Worm (Caenorhabditis elegans) whole organism, L1 larva: ENCODE measurements around the gene gmap-3.
A peak's percentile ranks its signal among the peaks of the same experiment; 100 is the strongest.

Source experiments
- C34B4.2 ChIP-seq: sonication (generic microtip); optimal IDR thresholded peaks from 2 replicates; lab custom pipeline; 2017; ENCODE audit warnings: mild to moderate bottlenecking, missing genetic modification characterization, missing compliant biosample characterization
- F16B12.6 ChIP-seq: fragments of 150-350 bp; optimal IDR thresholded peaks from 2 replicates; lab custom pipeline; 2014; ENCODE audit warnings: missing biosample characterization, missing genetic modification characterization
- Y116A8C.19 ChIP-seq: sonication (generic microtip); optimal IDR thresholded peaks from 2 replicates; lab custom pipeline; 2016; ENCODE audit warnings: missing compliant biosample characterization, missing genetic modification characterization, borderline replicate concordance
- aha-1 ChIP-seq: fragments of 150-350 bp; optimal IDR thresholded peaks from 2 replicates; lab custom pipeline; 2014; ENCODE audit warnings: missing biosample characterization, missing genetic modification characterization
- alr-1 ChIP-seq: fragments of 200-800 bp; sonication (Bioruptor generic); optimal IDR thresholded peaks from 2 replicates; lab custom pipeline; 2018; ENCODE audit warnings: borderline replicate concordance, mild to moderate bottlenecking, missing genetic modification characterization, missing compliant biosample characterization
- ama-1 ChIP-seq: fragments of 150-350 bp; optimal IDR thresholded peaks from 2 replicates; lab custom pipeline; 2014
- ceh-8 ChIP-seq: fragments of 200-800 bp; sonication (Bioruptor generic); optimal IDR thresholded peaks from 2 replicates; lab custom pipeline; 2018; ENCODE audit warnings: mild to moderate bottlenecking, missing genetic modification characterization, moderate library complexity, missing compliant biosample characterization
- ceh-88 ChIP-seq: fragments of 200-800 bp; sonication (Bioruptor generic); IDR thresholded peaks from 2 replicates; pipeline ENCODE4 v1.3.6; 2022; ENCODE audit warnings: missing genetic modification characterization, missing compliant biosample characterization
- ceh-90 ChIP-seq: sonication (generic microtip); optimal IDR thresholded peaks from 2 replicates; lab custom pipeline; 2016; ENCODE audit warnings: missing genetic modification characterization, missing compliant biosample characterization
- ces-1 ChIP-seq: fragments of 150-350 bp; optimal IDR thresholded peaks from 2 replicates; lab custom pipeline; 2014; ENCODE audit warnings: missing biosample characterization, missing genetic modification reagents, missing genetic modification characterization
- dpl-1 ChIP-seq, 3 experiments: fragments of 150-350 bp in 2 of 3; sonication (generic microtip) in 1 of 3; optimal IDR thresholded peaks; 2 replicates each; lab custom pipeline; 2014 to 2017; ENCODE audit warnings: missing biosample characterization in 3 of 3, missing genetic modification characterization in 3 of 3, missing genetic modification reagents in 3 of 3
- dsc-1 ChIP-seq: sonication (generic microtip); optimal IDR thresholded peaks from 2 replicates; lab custom pipeline; 2016; ENCODE audit warnings: mild to moderate bottlenecking, missing genetic modification characterization, missing compliant biosample characterization
- efl-1 ChIP-seq, 4 experiments: fragments of 150-350 bp; optimal IDR thresholded peaks in 3 of 4; peaks in 1 of 4; 1 replicate in 1 of 4; 2 replicates in 3 of 4; lab custom pipeline; 2014; ENCODE audit warnings: missing biosample characterization in 2 of 4, missing genetic modification characterization in 2 of 4, missing genetic modification reagents in 2 of 4
- egl-27 ChIP-seq, 2 experiments: fragments of 150-350 bp in 1 of 2; sonication (generic microtip); optimal IDR thresholded peaks; 3 replicates each; lab custom pipeline; 2017 to 2018; ENCODE audit warnings: missing biosample characterization in 2 of 2, missing genetic modification characterization in 2 of 2, missing genetic modification reagents in 2 of 2
- elt-2 ChIP-seq: sonication (generic microtip); optimal IDR thresholded peaks from 2 replicates; lab custom pipeline; 2016; ENCODE audit warnings: missing genetic modification characterization, mild to moderate bottlenecking, inconsistent platforms, missing compliant biosample characterization, missing genetic modification reagents
- fkh-4 ChIP-seq: sonication (generic microtip); optimal IDR thresholded peaks from 2 replicates; lab custom pipeline; 2016; ENCODE audit warnings: missing compliant biosample characterization, missing genetic modification characterization, borderline replicate concordance
- fkh-8 ChIP-seq: sonication (generic microtip); optimal IDR thresholded peaks from 2 replicates; lab custom pipeline; 2016; ENCODE audit warnings: mild to moderate bottlenecking, missing genetic modification characterization, missing compliant biosample characterization
- grh-1 ChIP-seq: fragments of 200-800 bp; sonication (Bioruptor generic); IDR thresholded peaks from 2 replicates; pipeline ENCODE4 v1.3.6; 2022; ENCODE audit warnings: missing genetic modification reagents, missing genetic modification characterization, missing compliant biosample characterization
- hlh-4 ChIP-seq: sonication (generic microtip); optimal IDR thresholded peaks from 2 replicates; lab custom pipeline; 2016; ENCODE audit warnings: mild to moderate bottlenecking, missing genetic modification characterization, missing compliant biosample characterization
- hpl-2 ChIP-seq: fragments of 150-350 bp; optimal IDR thresholded peaks from 2 replicates; lab custom pipeline; 2014; ENCODE audit warnings: missing biosample characterization, missing genetic modification reagents, missing genetic modification characterization
- jun-1 ChIP-seq: fragments of 150-350 bp; optimal IDR thresholded peaks from 2 replicates; lab custom pipeline; 2014; ENCODE audit warnings: missing biosample characterization, missing genetic modification reagents, missing genetic modification characterization
- lin-13 ChIP-seq: fragments of 150-350 bp; optimal IDR thresholded peaks from 2 replicates; lab custom pipeline; 2014; ENCODE audit warnings: missing biosample characterization, missing genetic modification reagents, missing genetic modification characterization
- lin-14 ChIP-seq: fragments of 200-800 bp; sonication (Bioruptor generic); optimal IDR thresholded peaks from 2 replicates; lab custom pipeline; 2018; ENCODE audit warnings: mild to moderate bottlenecking, missing genetic modification characterization, moderate library complexity, missing compliant biosample characterization
- lin-39 ChIP-seq: fragments of 150-350 bp; optimal IDR thresholded peaks from 2 replicates; lab custom pipeline; 2014; ENCODE audit warnings: missing biosample characterization, missing genetic modification reagents, missing genetic modification characterization
- lsy-2 ChIP-seq, 2 experiments: fragments of 150-350 bp; optimal IDR thresholded peaks; 2 replicates each; lab custom pipeline; 2014; ENCODE audit warnings: missing biosample characterization in 2 of 2, missing genetic modification characterization in 2 of 2
- mab-9 ChIP-seq: fragments of 200-800 bp; sonication (Bioruptor generic); IDR thresholded peaks from 2 replicates; pipeline ENCODE4 v1.3.6; 2022; ENCODE audit warnings: missing genetic modification reagents, missing genetic modification characterization, missing compliant biosample characterization
- mdl-1 ChIP-seq, 2 experiments: fragments of 150-350 bp; optimal IDR thresholded peaks; 2 replicates each; lab custom pipeline; 2014 to 2017; ENCODE audit warnings: missing biosample characterization in 2 of 2, missing genetic modification characterization in 2 of 2, inconsistent platforms in 1 of 2
- mep-1 ChIP-seq: fragments of 150-350 bp; optimal IDR thresholded peaks from 2 replicates; lab custom pipeline; 2014; ENCODE audit warnings: missing biosample characterization, missing genetic modification characterization
- nhr-11 ChIP-seq: fragments of 150-350 bp; optimal IDR thresholded peaks from 2 replicates; lab custom pipeline; 2014; ENCODE audit warnings: missing biosample characterization, missing genetic modification characterization
- nhr-237 ChIP-seq: fragments of 150-350 bp; optimal IDR thresholded peaks from 2 replicates; lab custom pipeline; 2014; ENCODE audit warnings: missing biosample characterization, missing genetic modification characterization
- nhr-28 ChIP-seq: fragments of 150-350 bp; optimal IDR thresholded peaks from 2 replicates; lab custom pipeline; 2014; ENCODE audit warnings: missing biosample characterization, missing genetic modification characterization
- nhr-47 ChIP-seq: sonication (generic microtip); optimal IDR thresholded peaks from 2 replicates; lab custom pipeline; 2016; ENCODE audit warnings: mild to moderate bottlenecking, missing genetic modification characterization, moderate library complexity, missing compliant biosample characterization
- nhr-71 ChIP-seq: sonication (generic microtip); optimal IDR thresholded peaks from 2 replicates; lab custom pipeline; 2016; ENCODE audit warnings: mild to moderate bottlenecking, missing genetic modification characterization, moderate library complexity, missing compliant biosample characterization
- nhr-77 ChIP-seq: fragments of 150-350 bp; optimal IDR thresholded peaks from 2 replicates; lab custom pipeline; 2014; ENCODE audit warnings: missing biosample characterization, missing genetic modification characterization
- nhr-85 ChIP-seq: sonication (generic microtip); peaks from one replicate; lab custom pipeline; 2016; ENCODE audit warnings: missing genetic modification characterization, inconsistent platforms, missing compliant biosample characterization
- pag-3 ChIP-seq: sonication (generic microtip); optimal IDR thresholded peaks from 2 replicates; lab custom pipeline; 2017; ENCODE audit warnings: missing genetic modification characterization, mild to moderate bottlenecking, missing compliant biosample characterization, antibody characterized with exemption, borderline replicate concordance; ENCODE audit not compliant: insufficient read depth
- pax-3 ChIP-seq: fragments of 200-800 bp; sonication (Bioruptor generic); optimal IDR thresholded peaks from 2 replicates; lab custom pipeline; 2018; ENCODE audit warnings: mild to moderate bottlenecking, missing genetic modification characterization, moderate library complexity, missing compliant biosample characterization
- snpc-4 ChIP-seq: fragments of 150-350 bp; optimal IDR thresholded peaks from 2 replicates; lab custom pipeline; 2014; ENCODE audit warnings: missing biosample characterization, missing genetic modification characterization
- snu-23 ChIP-seq: sonication (generic microtip); optimal IDR thresholded peaks from 2 replicates; lab custom pipeline; 2016; ENCODE audit warnings: missing genetic modification characterization, missing compliant biosample characterization
- sox-4 ChIP-seq: sonication (generic microtip); optimal IDR thresholded peaks from 2 replicates; lab custom pipeline; 2016; ENCODE audit warnings: missing genetic modification characterization, missing compliant biosample characterization
- sptf-1 ChIP-seq: fragments of 150-350 bp; optimal IDR thresholded peaks from 2 replicates; lab custom pipeline; 2014; ENCODE audit warnings: missing biosample characterization, missing genetic modification characterization
- sup-37 ChIP-seq: fragments of 200-800 bp; sonication (Bioruptor generic); optimal IDR thresholded peaks from 2 replicates; lab custom pipeline; 2018; ENCODE audit warnings: mild to moderate bottlenecking, missing genetic modification characterization, missing compliant biosample characterization
- swsn-7 ChIP-seq: sonication (generic microtip); optimal IDR thresholded peaks from 2 replicates; lab custom pipeline; 2016; ENCODE audit warnings: missing genetic modification characterization, missing compliant biosample characterization
- tbx-2 ChIP-seq: sonication (generic microtip); optimal IDR thresholded peaks from 2 replicates; lab custom pipeline; 2016; ENCODE audit warnings: missing genetic modification characterization, missing compliant biosample characterization
- tlp-1 ChIP-seq: fragments of 150-350 bp; optimal IDR thresholded peaks from 2 replicates; lab custom pipeline; 2014; ENCODE audit warnings: missing biosample characterization, missing genetic modification characterization
- unc-130 ChIP-seq: fragments of 150-350 bp; optimal IDR thresholded peaks from 2 replicates; lab custom pipeline; 2017; ENCODE audit warnings: missing biosample characterization, missing genetic modification characterization, inconsistent platforms
- unc-62 ChIP-seq: fragments of 150-350 bp; optimal IDR thresholded peaks from 2 replicates; lab custom pipeline; 2014; ENCODE audit warnings: missing biosample characterization, missing genetic modification reagents, missing genetic modification characterization
- unc-86 ChIP-seq: sonication (generic microtip); optimal IDR thresholded peaks from 2 replicates; lab custom pipeline; 2016; ENCODE audit warnings: missing genetic modification characterization, missing compliant biosample characterization
- xbp-1 ChIP-seq: sonication (generic microtip); optimal IDR thresholded peaks from 2 replicates; lab custom pipeline; 2016; ENCODE audit warnings: missing genetic modification characterization, missing compliant biosample characterization
- zip-4 ChIP-seq: fragments of 200-800 bp; sonication (Bioruptor generic); optimal IDR thresholded peaks from 2 replicates; lab custom pipeline; 2018; ENCODE audit warnings: mild to moderate bottlenecking, missing genetic modification characterization, moderate library complexity, missing compliant biosample characterization
- ztf-11 ChIP-seq, 2 experiments: sonication (generic microtip); optimal IDR thresholded peaks; 2 replicates each; lab custom pipeline; 2016 to 2017; ENCODE audit warnings: missing genetic modification characterization in 2 of 2, missing biosample characterization in 1 of 2, missing compliant biosample characterization in 1 of 2

The gmap-3 gene

ce11 chrX:12889837-12890449 is 50.8 kb downstream of the gmap-3 start:
- peak; percentile 74 for TF ChIP-seq zip-4
- peak; percentile 36 to 71 for TF ChIP-seq lsy-2 (tag; optimal IDR thresholded peaks at IDR 0.05; lab: Kevin White, UChicago)
- no peak for TF ChIP-seq tlp-1
- TF ChIP-seq tbx-2 (tag; lab: Kevin White, UChicago), result peak; percentile 61
- peak in 1 of 2 experiments; percentile 41 for TF ChIP-seq egl-27 (tag; optimal IDR thresholded peaks at IDR 0.05; lab: Kevin White, UChicago)
- peak; percentile 83 for TF ChIP-seq jun-1 (tag; lab: Kevin White, UChicago)
- TF ChIP-seq nhr-47 (tag; lab: Kevin White, UChicago), result peak; percentile 83
- peak; percentile 79 for TF ChIP-seq swsn-7
- TF ChIP-seq ztf-11 (tag; optimal IDR thresholded peaks at IDR 0.05; lab: Kevin White, UChicago), result peak in 1 of 2 experiments; percentile 10
- TF ChIP-seq hlh-4 (tag; lab: Kevin White, UChicago), result no peak
- TF ChIP-seq nhr-11, result no peak
- no peak for TF ChIP-seq ama-1 (lab: Kevin White, UChicago)
- TF ChIP-seq lin-39 (tag; lab: Kevin White, UChicago), result peak; percentile 36
- peak; percentile 38 for TF ChIP-seq snpc-4
- peak; percentile 36 to 50 for TF ChIP-seq efl-1 (optimal IDR thresholded peaks at IDR 0.05; lab: Kevin White, UChicago)
- peak in 1 of 2 experiments; percentile 93 for TF ChIP-seq efl-1 (GFP tag; optimal IDR thresholded peaks at IDR 0.05 in 1 of 2; lab: Kevin White, UChicago)
- TF ChIP-seq pax-3 (tag; lab: Kevin White, UChicago), result peak; percentile 71
- TF ChIP-seq nhr-28 (tag; lab: Kevin White, UChicago), result no peak
- TF ChIP-seq lin-13 (GFP tag; lab: Kevin White, UChicago), result peak; percentile 27
- TF ChIP-seq snu-23 (GFP tag; lab: Kevin White, UChicago), result peak; percentile 84
- TF ChIP-seq fkh-4, result no peak
- TF ChIP-seq ces-1, result peak; percentile 20
- TF ChIP-seq alr-1 (tag; lab: Kevin White, UChicago), result no peak
- no peak for TF ChIP-seq C34B4.2 (tag; lab: Kevin White, UChicago)
- no peak for TF ChIP-seq mab-9 (GFP tag; lab: Robert Waterston, UW)
- TF ChIP-seq unc-86 (tag; lab: Kevin White, UChicago), result peak; percentile 26
- TF ChIP-seq dsc-1, result peak; percentile 73
- TF ChIP-seq hpl-2 (GFP tag; lab: Kevin White, UChicago), result no peak
- TF ChIP-seq aha-1 (tag; lab: Kevin White, UChicago), result no peak
- peak; percentile 37 for TF ChIP-seq sup-37 (GFP tag; lab: Kevin White, UChicago)
- no peak for TF ChIP-seq grh-1 (GFP tag; lab: Robert Waterston, UW)
- TF ChIP-seq mdl-1 (tag; optimal IDR thresholded peaks at IDR 0.05; lab: Kevin White, UChicago), result peak in 1 of 2 experiments; percentile 63
- TF ChIP-seq F16B12.6 (tag; lab: Kevin White, UChicago), result no peak
- peak; percentile 81 for TF ChIP-seq unc-130
- no peak for TF ChIP-seq nhr-237 (tag; lab: Kevin White, UChicago)
- TF ChIP-seq sptf-1 (tag; lab: Kevin White, UChicago), result no peak
- no peak for TF ChIP-seq ceh-90 (tag; lab: Kevin White, UChicago)
- TF ChIP-seq xbp-1 (tag; lab: Kevin White, UChicago), result peak; percentile 65
- TF ChIP-seq nhr-71, result peak; percentile 86
- peak; percentile 86 for TF ChIP-seq fkh-8 (tag; lab: Kevin White, UChicago)
- TF ChIP-seq ceh-88, result peak; percentile 57
- TF ChIP-seq nhr-77 (tag; lab: Kevin White, UChicago), result peak; percentile 52
- TF ChIP-seq nhr-85 (tag; lab: Kevin White, UChicago), result peak; percentile 77
- peak; percentile 81 for TF ChIP-seq lin-14 (GFP tag; lab: Kevin White, UChicago)
- TF ChIP-seq elt-2 (tag; lab: Kevin White, UChicago), result peak; percentile 21
- TF ChIP-seq dpl-1 (GFP tag; optimal IDR thresholded peaks at IDR 0.05; lab: Kevin White, UChicago), result peak in 2 of 3 experiments; percentile 6 to 37
- no peak for TF ChIP-seq Y116A8C.19 (tag; lab: Kevin White, UChicago)
- peak; percentile 51 for TF ChIP-seq sox-4 (tag; lab: Kevin White, UChicago)
- TF ChIP-seq unc-62, result no peak
- peak; percentile 74 for TF ChIP-seq mep-1 (tag; lab: Kevin White, UChicago)
- TF ChIP-seq ceh-8 (GFP tag; lab: Kevin White, UChicago), result peak; percentile 64
- no peak for TF ChIP-seq pag-3 (tag; lab: Kevin White, UChicago)
